Fruit fly (Drosophila melanogaster) whole organism, wandering third instar larva: ENCODE measurements around the gene Dora.
A peak's percentile ranks its signal among the peaks of the same experiment; 100 is the strongest.

Experiments
- Abd-B ChIP-seq: fragments of >200 bp; optimal IDR thresholded peaks from 2 replicates; lab custom pipeline; 2017; ENCODE audit warnings: missing biosample characterization, missing genetic modification characterization
- CG32264 ChIP-seq: fragments of 200-800 bp; sonication (Bioruptor generic); optimal IDR thresholded peaks from 2 replicates; lab custom pipeline; 2016; ENCODE audit warnings: missing biosample characterization, missing genetic modification characterization
- CG9705 ChIP-seq: fragments of 200-800 bp; sonication (Bioruptor generic); optimal IDR thresholded peaks from 2 replicates; lab custom pipeline; 2018; ENCODE audit warnings: missing biosample characterization, mild to moderate bottlenecking, missing genetic modification characterization
- CrebA ChIP-seq: fragments of 200-800 bp; sonication (Bioruptor generic); optimal IDR thresholded peaks from 2 replicates; lab custom pipeline; 2016; ENCODE audit warnings: missing biosample characterization, mild to moderate bottlenecking, missing genetic modification characterization, borderline replicate concordance
- Dfd ChIP-seq: fragments of >200 bp; optimal IDR thresholded peaks from 2 replicates; lab custom pipeline; 2017; ENCODE audit warnings: missing biosample characterization, missing genetic modification characterization
- Dif ChIP-seq: fragments of 200-275, 200-300 bp; sonication (Bioruptor generic); optimal IDR thresholded peaks from 2 replicates; lab custom pipeline; 2018; ENCODE audit warnings: missing biosample characterization, missing genetic modification characterization; ENCODE audit not compliant: partially characterized antibody
- GATAd ChIP-seq: sonication (Bioruptor generic); optimal IDR thresholded peaks from 2 replicates; lab custom pipeline; 2016; ENCODE audit warnings: missing biosample characterization, missing genetic modification characterization
- HLH106 ChIP-seq: fragments of 200-800 bp; optimal IDR thresholded peaks from 3 replicates; lab custom pipeline; 2019; ENCODE audit warnings: missing biosample characterization, mild to moderate bottlenecking, missing genetic modification characterization, moderate library complexity
- Hnf4 ChIP-seq: fragments of 200-800 bp; sonication (Bioruptor generic); optimal IDR thresholded peaks from 2 replicates; lab custom pipeline; 2016; ENCODE audit warnings: missing biosample characterization, mild to moderate bottlenecking, missing genetic modification characterization
- Hr78 ChIP-seq: fragments of >200 bp; optimal IDR thresholded peaks from 2 replicates; lab custom pipeline; 2017; ENCODE audit warnings: missing biosample characterization, missing genetic modification characterization
- Hr83 ChIP-seq: fragments of 200-300 bp; sonication (Bioruptor generic); optimal IDR thresholded peaks from 2 replicates; lab custom pipeline; 2016; ENCODE audit warnings: missing biosample characterization, mild to moderate bottlenecking, missing genetic modification characterization, moderate library complexity; ENCODE audit not compliant: poor library complexity, severe bottlenecking
- Jra ChIP-seq: sonication (Bioruptor generic); optimal IDR thresholded peaks from 2 replicates; lab custom pipeline; 2016; ENCODE audit warnings: missing biosample characterization, missing genetic modification characterization
- Mio ChIP-seq: sonication (Bioruptor generic); optimal IDR thresholded peaks from 2 replicates; lab custom pipeline; 2016; ENCODE audit warnings: missing biosample characterization, missing genetic modification characterization
- Myc ChIP-seq: fragments of >200 bp; optimal IDR thresholded peaks from 2 replicates; lab custom pipeline; 2017
- N ChIP-seq: fragments of >200 bp; optimal IDR thresholded peaks from 2 replicates; lab custom pipeline; 2018; ENCODE audit warnings: missing biosample characterization, missing external identifiers, missing genetic modification characterization
- OdsH ChIP-seq: fragments of 200-800 bp; sonication (Bioruptor generic); optimal IDR thresholded peaks from 2 replicates; lab custom pipeline; 2016; ENCODE audit warnings: missing biosample characterization, mild to moderate bottlenecking, missing genetic modification characterization
- Rel ChIP-seq, 2 experiments: fragments of 200-800 bp; sonication (Bioruptor generic) in 1 of 2; optimal IDR thresholded peaks; 2 replicates in 1 of 2; 3 replicates in 1 of 2; lab custom pipeline; 2016 to 2019; ENCODE audit warnings: mild to moderate bottlenecking in 2 of 2, missing biosample characterization in 2 of 2, missing genetic modification characterization in 2 of 2, moderate library complexity in 1 of 2
- Sp1 ChIP-seq: fragments of 200-800 bp; sonication (Bioruptor generic); optimal IDR thresholded peaks from 3 replicates; lab custom pipeline; 2019; ENCODE audit warnings: missing biosample characterization, mild to moderate bottlenecking, missing genetic modification characterization, moderate library complexity
- Vsx2 ChIP-seq: fragments of 200-300, 225-300 bp; sonication (Bioruptor generic); optimal IDR thresholded peaks from 2 replicates; lab custom pipeline; 2018; ENCODE audit warnings: missing biosample characterization, missing genetic modification characterization; ENCODE audit not compliant: partially characterized antibody
- br ChIP-seq: fragments of 200-800 bp; sonication (Bioruptor generic); optimal IDR thresholded peaks from 2 replicates; lab custom pipeline; 2016; ENCODE audit warnings: missing biosample characterization, missing genetic modification characterization
- dl ChIP-seq, 2 experiments: fragments of 175-275, 200-275 bp in 1 of 2; fragments of 200-275 bp in 1 of 2; sonication (Bioruptor generic); optimal IDR thresholded peaks; lab custom pipeline; 2018; ENCODE audit warnings: mild to moderate bottlenecking in 2 of 2, missing biosample characterization in 2 of 2, missing genetic modification characterization in 2 of 2, moderate library complexity in 2 of 2; ENCODE audit not compliant: partially characterized antibody in 2 of 2, insufficient read depth in 1 of 2
- dmrt93B ChIP-seq: fragments of 200-800 bp; sonication (Bioruptor generic); optimal IDR thresholded peaks from 2 replicates; lab custom pipeline; 2018; ENCODE audit warnings: missing biosample characterization, mild to moderate bottlenecking, missing genetic modification characterization
- ey ChIP-seq: fragments of 200-800 bp; sonication (Bioruptor generic); optimal IDR thresholded peaks from 2 replicates; lab custom pipeline; 2016; ENCODE audit warnings: missing biosample characterization, missing genetic modification characterization
- foxo ChIP-seq, 2 experiments: fragments of 200-800 bp; sonication (Bioruptor generic); optimal IDR thresholded peaks; 2 replicates in 1 of 2; 3 replicates in 1 of 2; lab custom pipeline; 2016 to 2017; ENCODE audit warnings: missing biosample characterization in 2 of 2, missing genetic modification characterization in 2 of 2
- fru ChIP-seq: fragments of 200-800 bp; sonication (Bioruptor generic); optimal IDR thresholded peaks from 3 replicates; lab custom pipeline; 2016; ENCODE audit warnings: missing biosample characterization, mild to moderate bottlenecking, missing genetic modification characterization
- h ChIP-seq: fragments of 200-800 bp; sonication (Bioruptor generic); optimal IDR thresholded peaks from 3 replicates; lab custom pipeline; 2016; ENCODE audit warnings: missing biosample characterization, mild to moderate bottlenecking, missing genetic modification characterization
- jim ChIP-seq: fragments of 175-275, 200-325 bp; sonication (Bioruptor generic); optimal IDR thresholded peaks from 2 replicates; lab custom pipeline; 2016; ENCODE audit warnings: missing biosample characterization, mild to moderate bottlenecking, missing genetic modification characterization
- lola ChIP-seq: fragments of >200 bp; optimal IDR thresholded peaks from 2 replicates; lab custom pipeline; 2017; ENCODE audit warnings: missing biosample characterization, missing genetic modification characterization
- pan ChIP-seq: fragments of >200 bp; optimal IDR thresholded peaks from 2 replicates; lab custom pipeline; 2017
- psq ChIP-seq: fragments of 200-800 bp; sonication (Bioruptor generic); optimal IDR thresholded peaks from 3 replicates; lab custom pipeline; 2017; ENCODE audit warnings: missing biosample characterization, mild to moderate bottlenecking, missing genetic modification characterization, moderate library complexity
- rgr ChIP-seq: fragments of 200-800 bp; sonication (Bioruptor generic); optimal IDR thresholded peaks from 3 replicates; lab custom pipeline; 2016; ENCODE audit warnings: missing biosample characterization, mild to moderate bottlenecking, missing genetic modification characterization
- sage ChIP-seq: fragments of 200-800 bp; sonication (Bioruptor generic); optimal IDR thresholded peaks from 2 replicates; lab custom pipeline; 2016; ENCODE audit warnings: missing biosample characterization, mild to moderate bottlenecking, missing genetic modification characterization
- sv ChIP-seq: fragments of 200-800 bp; sonication (Bioruptor generic); optimal IDR thresholded peaks from 3 replicates; lab custom pipeline; 2016; ENCODE audit warnings: missing biosample characterization, missing genetic modification characterization
- tai ChIP-seq: sonication (Bioruptor generic); optimal IDR thresholded peaks from 2 replicates; lab custom pipeline; 2016; ENCODE audit warnings: missing biosample characterization, missing genetic modification characterization
- usp ChIP-seq: fragments of >200 bp; optimal IDR thresholded peaks from 2 replicates; lab custom pipeline; 2017; ENCODE audit warnings: missing biosample characterization, missing genetic modification characterization

Gene Dora

dm6 chrX:18863748-18864482 is at the start of gene Dora, which contains the start of gene CG7326:
TSS of gene Dora (plus strand) at chrX:18863950.
TSS of gene CG7326 (minus strand) at chrX:18863776.
- TF ChIP-seq Abd-B (peak; percentile 43), br (GFP tag; lab: Kevin White, UChicago) (no peak), rgr (no peak), Hr78 (GFP tag; lab: Kevin White, UChicago) (peak; percentile 24), GATAd (GFP tag; lab: Kevin White, UChicago) (no peak), ey (GFP tag; lab: Kevin White, UChicago) (no peak), h (peak; percentile 31), Jra (GFP tag; lab: Kevin White, UChicago) (no peak), lola (GFP tag; lab: Kevin White, UChicago) (no peak), tai (GFP tag; lab: Kevin White, UChicago) (no peak), CrebA (no peak), pan (no peak), CG32264 (GFP tag; lab: Kevin White, UChicago) (no peak), jim (no peak), HLH106 (peak; percentile 11), OdsH (GFP tag; lab: Kevin White, UChicago) (no peak), Dfd (no peak), Sp1 (GFP tag; lab: Kevin White, UChicago) (no peak), psq (GFP tag; lab: Kevin White, UChicago) (peak; percentile 95), sv (GFP tag; lab: Kevin White, UChicago) (no peak), Hnf4 (GFP tag; lab: Kevin White, UChicago) (no peak), N (GFP tag; lab: Kevin White, UChicago) (peak; percentile 71), CG9705 (GFP tag; lab: Kevin White, UChicago) (no peak), foxo (GFP tag; optimal IDR thresholded peaks at IDR 0.05; lab: Kevin White, UChicago) (no peak), Hr83 (GFP tag; lab: Kevin White, UChicago) (peak; percentile 31), dl (GFP tag; optimal IDR thresholded peaks at IDR 0.05; lab: Kevin White, UChicago; ENCODE audit: insufficient read depth in 1 of 2, partially characterized antibody in 2 of 2) (no peak), usp (GFP tag; lab: Kevin White, UChicago) (no peak), dmrt93B (GFP tag; lab: Kevin White, UChicago) (no peak), sage (GFP tag; lab: Kevin White, UChicago) (no peak), Rel (GFP tag; optimal IDR thresholded peaks at IDR 0.05; lab: Kevin White, UChicago) (no peak), Rel (tag; optimal IDR thresholded peaks at IDR 0.05; lab: Kevin White, UChicago) (peak; percentile 28), Mio (GFP tag; lab: Kevin White, UChicago) (no peak), Myc (no peak)

- TF ChIP-seq Dfd (peak; percentile 75), Myc (no peak)
Measured at dm6 chrX:18814373-18814772, 49.4 kb upstream of the Dora start.

dm6 chrX:18814944-18815343 is 48.8 kb upstream of the Dora start:
- TF ChIP-seq Rel (GFP tag; optimal IDR thresholded peaks at IDR 0.05; lab: Kevin White, UChicago): no peak
- TF ChIP-seq Rel (tag; optimal IDR thresholded peaks at IDR 0.05; lab: Kevin White, UChicago): no peak
- TF ChIP-seq psq (GFP tag; lab: Kevin White, UChicago): no peak
- no peak for TF ChIP-seq CG9705 (GFP tag; lab: Kevin White, UChicago)

DNA sequence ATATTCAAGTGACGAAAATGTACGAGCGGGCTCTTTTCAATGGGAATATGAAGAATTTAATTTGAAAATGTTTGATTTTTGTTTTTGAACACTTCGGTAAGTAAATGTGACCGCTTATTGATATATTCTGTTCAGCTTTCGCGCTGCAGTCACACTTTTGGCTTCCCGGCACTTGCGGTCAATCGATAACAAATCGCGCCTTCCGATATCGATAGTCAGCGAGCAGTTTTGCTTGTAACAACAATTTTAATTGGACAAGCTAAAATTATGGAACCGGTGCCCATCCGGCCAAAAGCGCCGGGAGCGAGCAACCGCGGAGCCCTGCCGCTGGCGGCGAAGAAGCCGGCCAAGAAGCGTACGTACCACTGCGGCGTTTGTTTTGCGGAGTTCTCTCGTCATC is 33.4 kb upstream of the Dora start, which contains the start of gene CG7101:
Gene CG7101, plus strand, starts transcription at position 196 of the 400 bp plus-strand sequence.
- no peak for TF ChIP-seq br (GFP tag; lab: Kevin White, UChicago)
- no peak for TF ChIP-seq dmrt93B (GFP tag; lab: Kevin White, UChicago)
- no peak for TF ChIP-seq Hr83 (GFP tag; lab: Kevin White, UChicago)
- no peak for TF ChIP-seq HLH106
- TF ChIP-seq fru (GFP tag; lab: Kevin White, UChicago): no peak
- TF ChIP-seq Sp1 (GFP tag; lab: Kevin White, UChicago): no peak
- no peak for TF ChIP-seq Hnf4 (GFP tag; lab: Kevin White, UChicago)
- no peak for TF ChIP-seq GATAd (GFP tag; lab: Kevin White, UChicago)
- TF ChIP-seq jim: no peak
- no peak for TF ChIP-seq Vsx2 (GFP tag; lab: Kevin White, UChicago)
- TF ChIP-seq Mio (GFP tag; lab: Kevin White, UChicago): no peak
- TF ChIP-seq Dif (GFP tag; lab: Kevin White, UChicago): no peak
- no peak for TF ChIP-seq sv (GFP tag; lab: Kevin White, UChicago)
- TF ChIP-seq CG32264 (GFP tag; lab: Kevin White, UChicago): no peak
- TF ChIP-seq, all 38 proteins: peak for 0
